Worm (Caenorhabditis elegans) whole organism, mixed stage, embryonic: Measurements from ENCODE around the gene C34C6.9.

ENCODE experiments used
- M03D4.4 ChIP-seq: sonication (generic microtip); optimal IDR thresholded peaks from 2 replicates; lab custom pipeline; 2017; ENCODE audit warnings: mild to moderate bottlenecking, missing genetic modification characterization, missing compliant biosample characterization
- bed-3 ChIP-seq: fragments of 200-800 bp; sonication (Bioruptor generic); optimal IDR thresholded peaks from 3 replicates; lab custom pipeline; 2018; ENCODE audit warnings: mild to moderate bottlenecking, missing genetic modification characterization, moderate library complexity, missing compliant biosample characterization
- blmp-1 ChIP-seq: fragments of 150-350 bp; optimal IDR thresholded peaks from 2 replicates; lab custom pipeline; 2014; ENCODE audit warnings: missing biosample characterization, missing genetic modification characterization
- ceh-39 ChIP-seq: fragments of 150-350 bp; optimal IDR thresholded peaks from 2 replicates; lab custom pipeline; 2014; ENCODE audit warnings: missing biosample characterization, missing genetic modification characterization
- ceh-43 ChIP-seq: fragments of 200-800 bp; sonication (Bioruptor generic); optimal IDR thresholded peaks from 2 replicates; lab custom pipeline; 2018; ENCODE audit warnings: mild to moderate bottlenecking, missing genetic modification characterization, moderate library complexity, missing compliant biosample characterization
- ceh-83 ChIP-seq: fragments of 200-800 bp; sonication (Bioruptor generic); optimal IDR thresholded peaks from 2 replicates; lab custom pipeline; 2018; ENCODE audit warnings: mild to moderate bottlenecking, missing genetic modification characterization, missing compliant biosample characterization
- ces-1 ChIP-seq: fragments of 150-350 bp; optimal IDR thresholded peaks from 2 replicates; lab custom pipeline; 2014; ENCODE audit warnings: missing biosample characterization, missing genetic modification reagents, missing genetic modification characterization
- drap-1 ChIP-seq: fragments of 200-800 bp; sonication (Bioruptor generic); optimal IDR thresholded peaks from 3 replicates; lab custom pipeline; 2018; ENCODE audit warnings: mild to moderate bottlenecking, missing genetic modification characterization, missing compliant biosample characterization
- elt-1 ChIP-seq: sonication (generic microtip); optimal IDR thresholded peaks from 2 replicates; lab custom pipeline; 2017; ENCODE audit warnings: missing genetic modification characterization, mild to moderate bottlenecking, missing compliant biosample characterization, antibody characterized with exemption, moderate library complexity, borderline replicate concordance; ENCODE audit not compliant: insufficient read depth
- elt-3 ChIP-seq: fragments of 150-350 bp; optimal IDR thresholded peaks from 2 replicates; lab custom pipeline; 2014; ENCODE audit warnings: missing biosample characterization, missing genetic modification characterization
- flh-1 ChIP-seq: fragments of 200-800 bp; sonication (Bioruptor generic); optimal IDR thresholded peaks from 2 replicates; lab custom pipeline; 2018; ENCODE audit warnings: mild to moderate bottlenecking, missing genetic modification characterization, moderate library complexity, missing compliant biosample characterization
- hlh-1 ChIP-seq: fragments of 150-350 bp; optimal IDR thresholded peaks from 2 replicates; lab custom pipeline; 2014; ENCODE audit warnings: missing biosample characterization, missing genetic modification reagents, missing genetic modification characterization
- lin-13 ChIP-seq: fragments of 150-350 bp; optimal IDR thresholded peaks from 2 replicates; lab custom pipeline; 2014; ENCODE audit warnings: missing biosample characterization, missing genetic modification characterization
- lsy-2 ChIP-seq: fragments of 150-350 bp; optimal IDR thresholded peaks from 2 replicates; lab custom pipeline; 2014; ENCODE audit warnings: missing biosample characterization, missing genetic modification characterization
- mab-5 ChIP-seq: fragments of 150-350 bp; optimal IDR thresholded peaks from 2 replicates; lab custom pipeline; 2014; ENCODE audit warnings: missing biosample characterization, missing genetic modification characterization
- mep-1 ChIP-seq: fragments of 150-350 bp; optimal IDR thresholded peaks from 2 replicates; lab custom pipeline; 2017; ENCODE audit warnings: missing biosample characterization, missing genetic modification reagents, missing genetic modification characterization, inconsistent platforms
- mls-2 ChIP-seq: sonication (generic microtip); optimal IDR thresholded peaks from 2 replicates; lab custom pipeline; 2016; ENCODE audit warnings: mild to moderate bottlenecking, missing genetic modification characterization, moderate library complexity, missing compliant biosample characterization
- nhr-12 ChIP-seq: fragments of 150-350 bp; optimal IDR thresholded peaks from 2 replicates; lab custom pipeline; 2014; ENCODE audit warnings: missing biosample characterization, missing genetic modification characterization
- nhr-2 ChIP-seq: fragments of 150-350 bp; optimal IDR thresholded peaks from 2 replicates; lab custom pipeline; 2014; ENCODE audit warnings: missing biosample characterization, missing genetic modification characterization
- nhr-237 ChIP-seq: fragments of 150-350 bp; optimal IDR thresholded peaks from 2 replicates; lab custom pipeline; 2014; ENCODE audit warnings: missing biosample characterization, missing genetic modification characterization
- nhr-28 ChIP-seq: fragments of 150-350 bp; optimal IDR thresholded peaks from 2 replicates; lab custom pipeline; 2014; ENCODE audit warnings: missing biosample characterization, missing genetic modification characterization
- nhr-76 ChIP-seq: sonication (generic microtip); optimal IDR thresholded peaks from 2 replicates; lab custom pipeline; 2017; ENCODE audit warnings: missing biosample characterization, missing genetic modification characterization
- pha-4 ChIP-seq: fragments of 150-350 bp; optimal IDR thresholded peaks from 2 replicates; lab custom pipeline; 2018; ENCODE audit warnings: missing biosample characterization, missing genetic modification reagents, missing genetic modification characterization
- sem-2 ChIP-seq: fragments of 200-800 bp; sonication (Bioruptor generic); optimal IDR thresholded peaks from 2 replicates; lab custom pipeline; 2018; ENCODE audit warnings: mild to moderate bottlenecking, missing genetic modification characterization, missing compliant biosample characterization
- snpc-4 ChIP-seq: fragments of 150-350 bp; optimal IDR thresholded peaks from 2 replicates; lab custom pipeline; 2014; ENCODE audit warnings: missing biosample characterization, missing genetic modification characterization
- sptf-1 ChIP-seq: sonication (generic microtip); optimal IDR thresholded peaks from 2 replicates; lab custom pipeline; 2017; ENCODE audit warnings: mild to moderate bottlenecking, missing genetic modification characterization, moderate library complexity, missing compliant biosample characterization
- tbx-8 ChIP-seq: fragments of 200-800 bp; sonication (Bioruptor generic); optimal IDR thresholded peaks from 2 replicates; lab custom pipeline; 2018; ENCODE audit warnings: mild to moderate bottlenecking, missing genetic modification characterization, moderate library complexity, missing compliant biosample characterization
- unc-62 ChIP-seq: fragments of 150-350 bp; optimal IDR thresholded peaks from 2 replicates; lab custom pipeline; 2014; ENCODE audit warnings: missing biosample characterization, missing genetic modification reagents, missing genetic modification characterization
- zip-8 ChIP-seq: fragments of 150-350 bp; optimal IDR thresholded peaks from 2 replicates; lab custom pipeline; 2014; ENCODE audit warnings: missing biosample characterization, missing genetic modification characterization
- ztf-11 ChIP-seq: fragments of 150-350 bp; optimal IDR thresholded peaks from 2 replicates; lab custom pipeline; 2014; ENCODE audit warnings: missing biosample characterization, missing genetic modification characterization

Gene C34C6.9

ce11 chrII:8648843-8649242, 36.9 kb upstream of the C34C6.9 start:
- TF ChIP-seq nhr-2 (tag; lab: Kevin White, UChicago) (no peak), ztf-11 (no peak), mab-5 (tag; lab: Kevin White, UChicago) (no peak), sem-2 (GFP tag; lab: Kevin White, UChicago) (no peak), hlh-1 (tag; lab: Kevin White, UChicago) (no peak), bed-3 (no peak), ceh-83 (GFP tag; lab: Kevin White, UChicago) (no peak), drap-1 (no peak), lin-13 (no peak), mep-1 (tag; lab: Kevin White, UChicago) (no peak), tbx-8 (GFP tag; lab: Kevin White, UChicago) (no peak), flh-1 (GFP tag; lab: Kevin White, UChicago) (no peak), elt-3 (no peak), pha-4 (no peak), ceh-43 (GFP tag; lab: Kevin White, UChicago) (no peak), mls-2 (tag; lab: Kevin White, UChicago) (no peak), nhr-12 (tag; lab: Kevin White, UChicago) (no peak)

- TF ChIP-seq ztf-11: no peak
- no peak for TF ChIP-seq nhr-28 (tag; lab: Kevin White, UChicago)
- TF ChIP-seq unc-62: no peak
- no peak for TF ChIP-seq ces-1 (GFP tag; lab: Kevin White, UChicago)
- no peak for TF ChIP-seq ceh-39 (tag; lab: Kevin White, UChicago)
- no peak for TF ChIP-seq drap-1
- TF ChIP-seq nhr-237 (tag; lab: Kevin White, UChicago): no peak
- TF ChIP-seq ceh-83 (GFP tag; lab: Kevin White, UChicago): no peak
- no peak for TF ChIP-seq nhr-12 (tag; lab: Kevin White, UChicago)
- TF ChIP-seq nhr-76: no peak
- TF ChIP-seq sem-2 (GFP tag; lab: Kevin White, UChicago): no peak
- no peak for TF ChIP-seq mls-2 (tag; lab: Kevin White, UChicago)
- no peak for TF ChIP-seq M03D4.4 (tag; lab: Kevin White, UChicago)
- TF ChIP-seq lin-13: no peak
- TF ChIP-seq zip-8 (tag; lab: Kevin White, UChicago): no peak
- no peak for TF ChIP-seq lsy-2
- TF ChIP-seq pha-4: no peak
These were observed 35.0 kb upstream of the C34C6.9 start, which contains the start of gene pyr-1 for ce11 chrII:8650644-8651159. pyr-1 (plus strand) TSS chrII:8651109.

ce11 chrII:8658835-8659234, 26.9 kb upstream of the C34C6.9 start, which contains the start of gene atg-10:
atg-10 (plus strand) TSS chrII:8659135.
- TF ChIP-seq nhr-12 (tag; lab: Kevin White, UChicago): no peak
- no peak for TF ChIP-seq unc-62
- no peak for TF ChIP-seq nhr-2 (tag; lab: Kevin White, UChicago)
- TF ChIP-seq sptf-1: no peak
- no peak for TF ChIP-seq mls-2 (tag; lab: Kevin White, UChicago)
- TF ChIP-seq lsy-2: no peak
- TF ChIP-seq drap-1: no peak
- TF ChIP-seq ces-1 (GFP tag; lab: Kevin White, UChicago): no peak
- no peak for TF ChIP-seq ceh-83 (GFP tag; lab: Kevin White, UChicago)
- TF ChIP-seq ztf-11: no peak
- TF ChIP-seq sem-2 (GFP tag; lab: Kevin White, UChicago): no peak
- no peak for TF ChIP-seq pha-4
- TF ChIP-seq nhr-237 (tag; lab: Kevin White, UChicago): no peak
- no peak for TF ChIP-seq snpc-4
- TF ChIP-seq flh-1 (GFP tag; lab: Kevin White, UChicago): no peak
- no peak for TF ChIP-seq bed-3

ce11 chrII:8661539-8661938, 24.2 kb upstream of the C34C6.9 start, which contains the start of the genes piga-1 and eif-2Bepsilon:
piga-1 (minus strand) TSS chrII:8661712.
eif-2Bepsilon (plus strand) TSS chrII:8661869.
- no peak for TF ChIP-seq blmp-1 (tag; lab: Kevin White, UChicago)
- peak; percentile 56 for TF ChIP-seq zip-8 (tag; lab: Kevin White, UChicago)
- TF ChIP-seq, all 35 proteins: peak for 1

ce11 chrII:8664533-8664932, 21.2 kb upstream of the C34C6.9 start, which contains the start of gene etc-1:
etc-1 (plus strand) TSS chrII:8664833.
- TF ChIP-seq elt-1 (tag; lab: Kevin White, UChicago): no peak
- TF ChIP-seq nhr-12 (tag; lab: Kevin White, UChicago): no peak
- TF ChIP-seq sem-2 (GFP tag; lab: Kevin White, UChicago): no peak
- no peak for TF ChIP-seq hlh-1 (tag; lab: Kevin White, UChicago)
- no peak for TF ChIP-seq mls-2 (tag; lab: Kevin White, UChicago)
- TF ChIP-seq nhr-76: no peak
- TF ChIP-seq tbx-8 (GFP tag; lab: Kevin White, UChicago): no peak
- TF ChIP-seq ceh-83 (GFP tag; lab: Kevin White, UChicago): no peak
- TF ChIP-seq lin-13: no peak
- no peak for TF ChIP-seq nhr-237 (tag; lab: Kevin White, UChicago)
